Worm (Caenorhabditis elegans): ENCODE measurements around the gene F54B3.4.

F54B3.4 gene

DNA sequence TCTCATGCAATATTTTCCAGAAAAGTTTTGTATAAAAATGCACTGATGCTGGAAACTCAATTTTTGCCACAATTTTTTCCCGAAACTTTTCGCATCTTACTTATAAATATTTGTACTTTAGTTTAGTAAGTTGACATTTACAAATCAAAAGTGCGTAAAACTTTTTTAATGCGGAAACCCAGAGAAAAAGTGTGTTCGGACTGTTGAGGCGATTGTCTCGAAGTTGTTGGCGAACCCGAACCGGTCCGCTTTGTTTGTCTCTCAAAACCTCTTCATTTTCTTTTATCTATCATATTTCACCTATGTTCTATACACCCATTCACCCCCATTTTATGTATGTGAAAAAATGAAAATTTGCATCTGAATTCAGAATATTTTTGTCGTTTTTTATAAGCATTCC lies 50.4 kb downstream of the F54B3.4 start:
- TF ChIP-seq unc-39 (tag; optimal IDR thresholded peaks at IDR 0.05) = no peak
- TF ChIP-seq hlh-1 (tag; optimal IDR thresholded peaks at IDR 0.05) = no peak
- TF ChIP-seq ham-2 (GFP tag; optimal IDR thresholded peaks at IDR 0.05) = no peak
- TF ChIP-seq M03D4.4 (tag; optimal IDR thresholded peaks at IDR 0.05) = no peak
- no peak for TF ChIP-seq nhr-237 (tag; optimal IDR thresholded peaks at IDR 0.05)
- TF ChIP-seq ceh-83 (GFP tag; optimal IDR thresholded peaks at IDR 0.05) = no peak
- TF ChIP-seq lsy-2 (tag; optimal IDR thresholded peaks at IDR 0.05) = no peak
- TF ChIP-seq bed-3 (GFP tag; optimal IDR thresholded peaks at IDR 0.05) = no peak
- TF ChIP-seq unc-120 (tag; optimal IDR thresholded peaks at IDR 0.05; ENCODE audit: poor library complexity, severe bottlenecking) = no peak
- no peak for TF ChIP-seq snpc-4 (tag; optimal IDR thresholded peaks at IDR 0.05)
- no peak for TF ChIP-seq drap-1 (GFP tag; optimal IDR thresholded peaks at IDR 0.05)
- TF ChIP-seq flh-1 (GFP tag; optimal IDR thresholded peaks at IDR 0.05) = no peak
- TF ChIP-seq sem-2 (GFP tag; optimal IDR thresholded peaks at IDR 0.05) = no peak
- no peak for TF ChIP-seq zip-8 (tag; optimal IDR thresholded peaks at IDR 0.05)
- TF ChIP-seq mls-2 (tag; optimal IDR thresholded peaks at IDR 0.05) = no peak
- TF ChIP-seq lin-32 (GFP tag; optimal IDR thresholded peaks at IDR 0.05) = no peak
- no peak for TF ChIP-seq unc-62 (GFP tag; optimal IDR thresholded peaks at IDR 0.05)
- TF ChIP-seq pha-4 (tag; optimal IDR thresholded peaks at IDR 0.05) = no peak
- no peak for TF ChIP-seq nhr-76 (tag; optimal IDR thresholded peaks at IDR 0.05)
- TF ChIP-seq sptf-1 (tag; optimal IDR thresholded peaks at IDR 0.05) = no peak

Measured in whole organism, mixed stage, embryonic.